Fruit fly (Drosophila melanogaster) whole organism, embryonic: Measurements from ENCODE around the gene Rab9.

ENCODE experiments used
- Bteb2 ChIP-seq: fragments of 200-800 bp; sonication (Bioruptor generic); optimal IDR thresholded peaks from 2 replicates; lab custom pipeline; 2016; ENCODE audit warnings: missing biosample characterization, missing genetic modification characterization
- CG17385 ChIP-seq: fragments of 200-800 bp; sonication (Bioruptor generic); optimal IDR thresholded peaks from 3 replicates; lab custom pipeline; 2018; ENCODE audit warnings: missing biosample characterization, mild to moderate bottlenecking, missing genetic modification characterization
- CG43689 ChIP-seq: fragments of 200-800 bp; sonication (Bioruptor generic); IDR thresholded peaks from 2 replicates; pipeline ENCODE4 v1.3.6; 2022; ENCODE audit warnings: missing biosample characterization, missing genetic modification characterization
- CrebB ChIP-seq: fragments of 200-800 bp; sonication (Bioruptor generic); optimal IDR thresholded peaks from 3 replicates; lab custom pipeline; 2018; ENCODE audit warnings: missing biosample characterization, mild to moderate bottlenecking, missing genetic modification characterization
- maf-S ChIP-seq: fragments of 200-800 bp; sonication (Bioruptor generic); optimal IDR thresholded peaks from 2 replicates; lab custom pipeline; 2016; ENCODE audit warnings: missing biosample characterization, missing genetic modification characterization

- TF ChIP-seq CG43689 (no peak), CrebB (tag; lab: Kevin White, UChicago) (no peak), maf-S (GFP tag; lab: Kevin White, UChicago) (no peak), CG17385 (no peak), Bteb2 (no peak)
These were observed at the start of gene Rab9 for dm6 chr2L:19432424-19433015.
